Worm (Caenorhabditis elegans): Measurements from ENCODE around the gene mlt-3.
A peak's percentile ranks its signal among the peaks of the same experiment; 100 is the strongest.

The mlt-3 gene

ce11 chrIV:12227012-12227411, at the start of gene mlt-3:
Gene mlt-3 (minus strand): TSS chrIV:12227112.
- TF ChIP-seq ces-1 (GFP tag; optimal IDR thresholded peaks at IDR 0.05) (no peak), unc-39 (tag; optimal IDR thresholded peaks at IDR 0.05) (no peak)

ce11 chrIV:12275892-12276291, 49.0 kb upstream of the mlt-3 start, which contains the start of gene vps-8:
Gene vps-8 (minus strand): TSS chrIV:12275992.
- no peak for TF ChIP-seq lsy-2 (tag; optimal IDR thresholded peaks at IDR 0.05)
- no peak for TF ChIP-seq sptf-1 (tag; optimal IDR thresholded peaks at IDR 0.05)
- no peak for TF ChIP-seq nhr-76 (tag; optimal IDR thresholded peaks at IDR 0.05)
- no peak for TF ChIP-seq snpc-4 (tag; optimal IDR thresholded peaks at IDR 0.05)
- TF ChIP-seq ztf-11 (tag; optimal IDR thresholded peaks at IDR 0.05): no peak
- TF ChIP-seq mep-1 (tag; optimal IDR thresholded peaks at IDR 0.05): no peak
- no peak for TF ChIP-seq lin-32 (GFP tag; optimal IDR thresholded peaks at IDR 0.05)
- no peak for TF ChIP-seq elt-3 (tag; optimal IDR thresholded peaks at IDR 0.05)
- no peak for TF ChIP-seq nhr-237 (tag; optimal IDR thresholded peaks at IDR 0.05)
- TF ChIP-seq nhr-28 (tag; optimal IDR thresholded peaks at IDR 0.05): no peak
- TF ChIP-seq pha-4 (tag; optimal IDR thresholded peaks at IDR 0.05): no peak
- no peak for TF ChIP-seq mab-5 (tag; optimal IDR thresholded peaks at IDR 0.05)
- no peak for TF ChIP-seq elt-1 (tag; optimal IDR thresholded peaks at IDR 0.05; ENCODE audit: borderline replicate concordance, insufficient read depth)
- TF ChIP-seq cnd-1 (tag; optimal IDR thresholded peaks at IDR 0.05): no peak
- TF ChIP-seq tbx-8 (GFP tag; optimal IDR thresholded peaks at IDR 0.05): no peak
- no peak for TF ChIP-seq mls-2 (tag; optimal IDR thresholded peaks at IDR 0.05)
- TF ChIP-seq nhr-12 (tag; optimal IDR thresholded peaks at IDR 0.05): no peak
- TF ChIP-seq ces-1 (GFP tag; optimal IDR thresholded peaks at IDR 0.05): no peak

DNA sequence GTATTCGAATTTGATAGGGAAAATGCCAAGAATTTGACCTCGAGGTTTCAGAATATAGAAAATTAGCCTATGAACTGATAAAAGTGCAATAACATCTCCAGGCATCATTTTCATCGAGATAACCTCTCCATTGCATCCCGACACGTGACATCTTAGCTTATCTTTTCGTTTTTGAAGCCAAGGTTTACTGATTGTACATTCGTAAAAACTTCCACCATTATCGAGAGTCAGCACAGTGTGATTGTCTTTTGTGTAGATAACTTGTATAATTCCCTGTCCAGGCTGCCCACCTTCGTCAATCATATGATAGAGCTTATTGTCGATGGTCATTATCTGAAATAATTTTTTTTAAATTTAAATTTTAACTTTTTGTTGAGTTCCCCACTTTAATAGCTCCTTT, 47.5 kb upstream of the mlt-3 start:
- TF ChIP-seq nhr-12 (tag; optimal IDR thresholded peaks at IDR 0.05) (no peak), flh-1 (GFP tag; optimal IDR thresholded peaks at IDR 0.05) (no peak), drap-1 (GFP tag; optimal IDR thresholded peaks at IDR 0.05) (no peak), unc-120 (tag; optimal IDR thresholded peaks at IDR 0.05; ENCODE audit: poor library complexity, severe bottlenecking) (no peak), lsy-2 (tag; optimal IDR thresholded peaks at IDR 0.05) (no peak), ztf-11 (tag; optimal IDR thresholded peaks at IDR 0.05) (no peak), elt-3 (tag; optimal IDR thresholded peaks at IDR 0.05) (no peak), tbx-8 (GFP tag; optimal IDR thresholded peaks at IDR 0.05) (no peak), nhr-2 (tag; optimal IDR thresholded peaks at IDR 0.05) (no peak), mep-1 (tag; optimal IDR thresholded peaks at IDR 0.05) (no peak), blmp-1 (tag; optimal IDR thresholded peaks at IDR 0.05) (no peak), nhr-28 (tag; optimal IDR thresholded peaks at IDR 0.05) (no peak)

DNA sequence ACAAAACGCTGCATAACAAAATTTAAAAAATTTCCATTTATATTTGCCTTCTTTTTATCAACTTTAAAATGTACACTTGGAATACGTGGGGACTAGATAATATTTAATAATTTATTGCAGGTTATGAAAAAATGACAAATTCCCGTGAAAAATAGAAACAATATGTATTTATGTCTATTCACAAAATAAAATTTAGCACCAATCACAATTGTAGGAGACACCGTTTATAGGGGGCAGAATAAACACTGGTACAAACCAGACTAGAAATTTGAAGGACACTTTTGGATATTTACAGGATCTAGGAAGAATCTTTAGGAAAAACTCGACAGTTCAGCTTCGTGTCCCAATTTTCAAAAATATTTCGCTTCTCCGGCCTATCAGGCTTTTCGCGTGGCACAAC, 43.5 kb upstream of the mlt-3 start, which contains the start of gene C42C1.3:
TSS of gene C42C1.3 (minus strand) at position 101 of the 400 bp plus-strand sequence.
- TF ChIP-seq lin-13 (tag; optimal IDR thresholded peaks at IDR 0.05) (no peak), mab-5 (tag; optimal IDR thresholded peaks at IDR 0.05) (no peak), ztf-11 (tag; optimal IDR thresholded peaks at IDR 0.05) (no peak), elt-3 (tag; optimal IDR thresholded peaks at IDR 0.05) (no peak)

DNA sequence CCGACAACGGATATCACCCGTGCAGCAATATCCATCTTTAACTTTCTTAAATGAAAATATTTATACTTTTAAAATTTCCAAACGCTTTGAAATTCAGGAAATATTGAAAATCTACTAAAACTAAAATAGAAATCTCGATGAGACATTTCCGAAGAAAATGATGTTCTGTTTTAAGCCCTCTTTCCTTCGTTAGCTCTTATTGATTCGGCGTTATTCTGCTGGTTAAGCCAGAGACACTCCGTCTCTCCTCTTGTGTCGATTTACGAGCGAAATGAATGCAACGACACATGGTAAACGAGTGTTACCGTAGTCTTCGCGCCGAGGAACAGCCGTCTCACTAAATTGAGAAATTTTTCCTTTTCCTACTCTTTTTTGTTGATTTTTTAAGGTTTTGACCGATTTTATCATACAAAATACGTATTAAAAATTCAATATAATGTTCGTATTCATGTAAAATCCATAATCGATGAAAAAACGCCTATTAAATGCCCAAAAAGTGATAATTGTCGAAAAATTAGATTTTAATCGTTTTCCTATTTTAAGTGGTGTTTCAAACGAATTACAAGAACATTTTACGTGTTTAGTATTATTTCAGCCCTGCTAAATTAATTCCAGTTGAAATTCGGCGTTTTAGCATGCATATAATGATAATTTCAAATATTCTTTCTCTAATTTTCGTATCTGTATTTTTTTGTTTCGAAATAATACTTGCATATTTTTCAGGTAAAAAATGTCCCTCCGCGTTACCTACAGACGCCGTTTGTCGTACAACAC, 41.5 kb upstream of the mlt-3 start, which contains the start of the genes ppm-1.H and rpl-34:
TSS of gene ppm-1.H (minus strand) at position 51 of the 774 bp plus-strand sequence.
TSS of gene rpl-34 (plus strand) at position 724 of the 774 bp plus-strand sequence.
- peak; percentile 71 for TF ChIP-seq mep-1 (tag; optimal IDR thresholded peaks at IDR 0.05)
- peak; percentile 61 for TF ChIP-seq lin-13 (tag; optimal IDR thresholded peaks at IDR 0.05)
- peak; percentile 73 for TF ChIP-seq unc-120 (tag; optimal IDR thresholded peaks at IDR 0.05; ENCODE audit: poor library complexity, severe bottlenecking)
- peak; percentile 52 for TF ChIP-seq ceh-43 (GFP tag; optimal IDR thresholded peaks at IDR 0.05)
- no peak for TF ChIP-seq drap-1 (GFP tag; optimal IDR thresholded peaks at IDR 0.05)
- TF ChIP-seq ceh-39 (tag; optimal IDR thresholded peaks at IDR 0.05): peak; percentile 45
- peak; percentile 65 for TF ChIP-seq ham-2 (GFP tag; optimal IDR thresholded peaks at IDR 0.05)
- TF ChIP-seq nhr-28 (tag; optimal IDR thresholded peaks at IDR 0.05): no peak
- TF ChIP-seq pha-4 (tag; optimal IDR thresholded peaks at IDR 0.05): peak; percentile 40
- peak; percentile 73 for TF ChIP-seq ces-1 (GFP tag; optimal IDR thresholded peaks at IDR 0.05)
- peak; percentile 92 for TF ChIP-seq hlh-1 (tag; optimal IDR thresholded peaks at IDR 0.05)
- TF ChIP-seq sem-2 (GFP tag; optimal IDR thresholded peaks at IDR 0.05): no peak
- no peak for TF ChIP-seq elt-3 (tag; optimal IDR thresholded peaks at IDR 0.05)
- TF ChIP-seq lsy-2 (tag; optimal IDR thresholded peaks at IDR 0.05): peak; percentile 96
- peak; percentile 37 for TF ChIP-seq unc-62 (GFP tag; optimal IDR thresholded peaks at IDR 0.05)
- TF ChIP-seq nhr-237 (tag; optimal IDR thresholded peaks at IDR 0.05): peak; percentile 58

Data from whole organism, mixed stage, embryonic.